Fruit fly (Drosophila melanogaster) whole organism, wandering third instar larva: Measurements from ENCODE around the gene cort.

Experiments used
- rgr ChIP-seq: fragments of 200-800 bp; sonication (Bioruptor generic); optimal IDR thresholded peaks from 3 replicates; lab custom pipeline; 2016; ENCODE audit warnings: missing biosample characterization, mild to moderate bottlenecking, missing genetic modification characterization
- woc ChIP-seq: sonication (Bioruptor generic); optimal IDR thresholded peaks from 2 replicates; lab custom pipeline; 2016; ENCODE audit warnings: missing biosample characterization, mild to moderate bottlenecking, missing genetic modification characterization

- TF ChIP-seq woc (GFP tag; lab: Kevin White, UChicago) (no peak), rgr (GFP tag; lab: Kevin White, UChicago) (no peak)
Observed at dm6 chr2L:6700742-6701141, 24.3 kb upstream of the cort start.
